Fruit fly (Drosophila melanogaster): ENCODE results near the gene Myo61F.

Gene Myo61F

dm6 chr3L:1295693-1296092 lies 22.6 kb upstream of the Myo61F start, which contains the start of gene Rabex-5 (continued):
- peak; percentile 25 for TF ChIP-seq CG18764 (GFP tag; optimal IDR thresholded peaks at IDR 0.05)
- TF ChIP-seq Aef1 (GFP tag; IDR thresholded peaks at IDR 0.05) = no peak
- no peak for TF ChIP-seq fd3F (GFP tag; optimal IDR thresholded peaks at IDR 0.05)
- peak; percentile 55; the same call in 1 of the 3 replicates for TF ChIP-seq CG11456 (GFP tag; IDR thresholded peaks at IDR 0.05)
- TF ChIP-seq CG30020 (tag; optimal IDR thresholded peaks at IDR 0.05) = no peak
- no peak for TF ChIP-seq eve (GFP tag; optimal IDR thresholded peaks at IDR 0.05)
- TF ChIP-seq CG14014 (GFP tag; IDR thresholded peaks at IDR 0.05) = no peak
- no peak for TF ChIP-seq CG10431 (GFP tag; optimal IDR thresholded peaks at IDR 0.05)
- no peak for TF ChIP-seq btn (GFP tag; optimal IDR thresholded peaks at IDR 0.05)
- no peak for TF ChIP-seq CG17568 (GFP tag; optimal IDR thresholded peaks at IDR 0.05)
- TF ChIP-seq Meics (GFP tag; optimal IDR thresholded peaks at IDR 0.05) = peak; percentile 14
- no peak for TF ChIP-seq gsb (GFP tag; IDR thresholded peaks at IDR 0.05)
- no peak for TF ChIP-seq CG11695 (GFP tag; IDR thresholded peaks at IDR 0.05)
- TF ChIP-seq grn (GFP tag; optimal IDR thresholded peaks at IDR 0.05) = no peak
- peak; percentile 4 for TF ChIP-seq ind (GFP tag; optimal IDR thresholded peaks at IDR 0.05)
- TF ChIP-seq sc (optimal IDR thresholded peaks at IDR 0.05) = no peak
- no peak for TF ChIP-seq sc (GFP tag; optimal IDR thresholded peaks at IDR 0.05)
- peak; percentile 90 for TF ChIP-seq CG6791 (GFP tag; IDR thresholded peaks at IDR 0.05; ENCODE audit: partially characterized antibody)
- TF ChIP-seq CG10654 (GFP tag; optimal IDR thresholded peaks at IDR 0.05) = peak; percentile 31
- peak; percentile 43 for TF ChIP-seq CG12391 (tag; optimal IDR thresholded peaks at IDR 0.05)
- no peak for TF ChIP-seq Fer3 (tag; optimal IDR thresholded peaks at IDR 0.05)
- TF ChIP-seq CG10209 (GFP tag; optimal IDR thresholded peaks at IDR 0.05) = peak; percentile 2
- peak; percentile 73 for TF ChIP-seq vnd (GFP tag; IDR thresholded peaks at IDR 0.05; ENCODE audit: partially characterized antibody)
- TF ChIP-seq fu2 (GFP tag; optimal IDR thresholded peaks at IDR 0.05) = peak; percentile 27
- TF ChIP-seq ato (GFP tag; IDR thresholded peaks at IDR 0.05; ENCODE audit: partially characterized antibody) = peak; percentile 68
- peak; percentile 68 for TF ChIP-seq nerfin-2 (GFP tag; IDR thresholded peaks at IDR 0.05; ENCODE audit: partially characterized antibody)
- no peak for TF ChIP-seq Atf3 (GFP tag; optimal IDR thresholded peaks at IDR 0.05)
- no peak for TF ChIP-seq CTCF (GFP tag; optimal IDR thresholded peaks at IDR 0.05)
- no peak for TF ChIP-seq ken (GFP tag; IDR thresholded peaks at IDR 0.05)
- TF ChIP-seq CG3995 (GFP tag; optimal IDR thresholded peaks at IDR 0.05) = peak; percentile 61
- TF ChIP-seq CG1832 (GFP tag; optimal IDR thresholded peaks at IDR 0.05) = no peak
- peak; percentile 33 for TF ChIP-seq pho (GFP tag; optimal IDR thresholded peaks at IDR 0.05)
- no peak for TF ChIP-seq exex (tag; optimal IDR thresholded peaks at IDR 0.05)
- TF ChIP-seq dysf (GFP tag; IDR thresholded peaks at IDR 0.05) = no peak
- TF ChIP-seq en (GFP tag; optimal IDR thresholded peaks at IDR 0.05) = no peak
- TF ChIP-seq Sox100B (GFP tag; optimal IDR thresholded peaks at IDR 0.05) = no peak
- peak; percentile 67 for TF ChIP-seq Doc3 (GFP tag; IDR thresholded peaks at IDR 0.05; ENCODE audit: partially characterized antibody)
- no peak for TF ChIP-seq sob (GFP tag; IDR thresholded peaks at IDR 0.05)
- TF ChIP-seq CG18476 (GFP tag; optimal IDR thresholded peaks at IDR 0.05) = no peak
- TF ChIP-seq crp (GFP tag; optimal IDR thresholded peaks at IDR 0.05) = no peak
- TF ChIP-seq Oaz (GFP tag; IDR thresholded peaks at IDR 0.05) = no peak
- peak; percentile 3 for TF ChIP-seq Chrac-16 (GFP tag; optimal IDR thresholded peaks at IDR 0.05)
- peak; percentile 70 for TF ChIP-seq CG9932 (GFP tag; IDR thresholded peaks at IDR 0.05)
- TF ChIP-seq jumu (GFP tag; optimal IDR thresholded peaks at IDR 0.05) = no peak
- TF ChIP-seq Lpt (GFP tag; optimal IDR thresholded peaks at IDR 0.05) = no peak
- no peak for TF ChIP-seq wor (GFP tag; IDR thresholded peaks at IDR 0.05)
- TF ChIP-seq CG6272 (GFP tag; IDR thresholded peaks at IDR 0.05) = no peak
- TF ChIP-seq toy (GFP tag; IDR thresholded peaks at IDR 0.05) = no peak
- TF ChIP-seq Ssrp (tag; optimal IDR thresholded peaks at IDR 0.05) = no peak
- TF ChIP-seq GATAe (GFP tag; conservative IDR thresholded peaks at IDR 0.05) = no peak
- TF ChIP-seq tgo (GFP tag; IDR thresholded peaks at IDR 0.05) = no peak; the same call in 2 of the 3 replicates
- TF ChIP-seq CG10565 (GFP tag; optimal IDR thresholded peaks at IDR 0.05) = no peak
- peak; percentile 51 for TF ChIP-seq Dref (GFP tag; IDR thresholded peaks at IDR 0.05)

Measured in whole organism, embryonic.